Fruit fly (Drosophila melanogaster): Measurements from ENCODE around the gene para.
A peak's percentile ranks its signal among the peaks of the same experiment; 100 is the strongest.

Gene para

DNA sequence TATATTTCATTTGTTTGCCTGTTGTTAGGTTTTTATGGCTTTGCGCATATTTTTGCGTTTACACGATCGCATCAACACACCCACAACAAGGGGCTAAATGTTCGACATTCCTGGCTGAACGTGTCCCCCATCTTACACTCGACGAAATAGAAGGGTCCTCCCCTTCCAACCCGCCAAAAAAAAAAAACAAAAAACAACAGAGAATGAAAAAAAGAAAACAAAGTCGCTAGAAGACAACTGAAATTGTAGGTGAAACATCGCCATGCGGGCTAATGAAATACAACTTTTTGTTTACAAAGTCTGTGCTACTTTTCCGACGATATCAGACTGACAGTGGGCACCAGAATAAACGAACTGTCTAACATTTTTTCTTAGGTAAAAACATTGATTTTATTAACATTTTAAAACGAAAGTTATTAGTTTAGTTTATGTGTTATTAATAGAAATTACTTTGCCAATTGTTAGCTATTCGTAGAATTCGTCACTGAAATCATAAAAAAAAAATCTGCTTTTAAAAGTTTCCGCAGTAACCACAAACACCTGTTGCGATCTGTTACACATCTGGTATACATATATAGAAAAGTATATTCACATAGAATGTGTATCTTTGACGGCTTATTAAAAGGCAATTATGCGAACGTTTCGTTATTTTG is 37.8 kb upstream of the para start:
- no peak for TF ChIP-seq D1 (tag; optimal IDR thresholded peaks at IDR 0.05)
- no peak for TF ChIP-seq fd96Ca (GFP tag; IDR thresholded peaks at IDR 0.05)
- TF ChIP-seq Pif1B (GFP tag; optimal IDR thresholded peaks at IDR 0.05) = no peak
- TF ChIP-seq CG9948 (tag; optimal IDR thresholded peaks at IDR 0.05) = no peak
- TF ChIP-seq CG8301 (tag; optimal IDR thresholded peaks at IDR 0.05) = no peak
- TF ChIP-seq CG17806 (tag; optimal IDR thresholded peaks at IDR 0.05) = no peak
- TF ChIP-seq gl (tag; optimal IDR thresholded peaks at IDR 0.05) = no peak
- peak; percentile 42; the same call in 1 of the 2 replicates for TF ChIP-seq Ets98B (GFP tag; IDR thresholded peaks at IDR 0.05)
- peak; percentile 58 for TF ChIP-seq CG32121 (GFP tag; IDR thresholded peaks at IDR 0.05)
- no peak for TF ChIP-seq rn (GFP tag; IDR thresholded peaks at IDR 0.05)
- peak; percentile 68; the same call in 2 of the 3 replicates for TF ChIP-seq CG4496 (GFP tag; IDR thresholded peaks at IDR 0.05)
- no peak for TF ChIP-seq Pif1A (GFP tag; optimal IDR thresholded peaks at IDR 0.05)
- TF ChIP-seq CG14655 (GFP tag; optimal IDR thresholded peaks at IDR 0.05) = no peak
- no peak for TF ChIP-seq CG15710 (tag; optimal IDR thresholded peaks at IDR 0.05)
- TF ChIP-seq CG12605 (GFP tag; IDR thresholded peaks at IDR 0.05) = no peak
- no peak for TF ChIP-seq CG34367 (tag; optimal IDR thresholded peaks at IDR 0.05)
- no peak for TF ChIP-seq EcR (GFP tag; optimal IDR thresholded peaks at IDR 0.05)

DNA sequence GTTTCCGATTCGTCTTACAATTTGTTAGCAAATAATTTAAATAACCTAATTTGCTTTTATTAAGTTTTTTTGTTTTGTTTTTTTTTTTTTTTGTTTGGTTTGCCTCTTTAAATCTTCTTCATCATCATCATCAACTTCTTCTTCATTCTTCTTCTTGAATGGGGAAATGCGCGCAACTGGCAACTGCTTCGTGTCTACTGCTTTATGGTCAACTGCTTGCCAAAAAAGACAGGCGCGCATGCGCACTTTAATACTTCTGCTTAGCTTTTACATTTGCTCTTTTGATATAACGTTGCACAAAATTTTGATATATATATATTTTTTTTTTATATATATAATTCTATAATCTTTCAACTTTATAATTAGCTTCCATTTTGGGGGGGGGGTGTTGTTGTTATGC is 32.5 kb upstream of the para start:
- no peak for TF ChIP-seq CG10348 (GFP tag; IDR thresholded peaks at IDR 0.05)
- no peak for TF ChIP-seq Ets98B (GFP tag; IDR thresholded peaks at IDR 0.05)
- TF ChIP-seq Snoo (tag; optimal IDR thresholded peaks at IDR 0.05) = no peak
- no peak for TF ChIP-seq Pif1B (GFP tag; optimal IDR thresholded peaks at IDR 0.05)
- TF ChIP-seq gl (tag; optimal IDR thresholded peaks at IDR 0.05) = no peak
- no peak for TF ChIP-seq CG17806 (tag; optimal IDR thresholded peaks at IDR 0.05)
- TF ChIP-seq fd96Ca (GFP tag; IDR thresholded peaks at IDR 0.05) = no peak
- TF ChIP-seq CG14655 (GFP tag; optimal IDR thresholded peaks at IDR 0.05) = no peak
- no peak for TF ChIP-seq EcR (GFP tag; optimal IDR thresholded peaks at IDR 0.05)
- no peak for TF ChIP-seq CG34367 (tag; optimal IDR thresholded peaks at IDR 0.05)
- TF ChIP-seq CG9948 (tag; optimal IDR thresholded peaks at IDR 0.05) = no peak
- TF ChIP-seq CG13204 (GFP tag; optimal IDR thresholded peaks at IDR 0.05) = no peak
- no peak for TF ChIP-seq CG12605 (GFP tag; IDR thresholded peaks at IDR 0.05)
- TF ChIP-seq rn (GFP tag; IDR thresholded peaks at IDR 0.05) = no peak
- no peak for TF ChIP-seq Pif1A (GFP tag; optimal IDR thresholded peaks at IDR 0.05)
- TF ChIP-seq CG8159 (tag; optimal IDR thresholded peaks at IDR 0.05) = no peak
- no peak for TF ChIP-seq CG15710 (tag; optimal IDR thresholded peaks at IDR 0.05)
- no peak for TF ChIP-seq CG32121 (GFP tag; IDR thresholded peaks at IDR 0.05)

DNA sequence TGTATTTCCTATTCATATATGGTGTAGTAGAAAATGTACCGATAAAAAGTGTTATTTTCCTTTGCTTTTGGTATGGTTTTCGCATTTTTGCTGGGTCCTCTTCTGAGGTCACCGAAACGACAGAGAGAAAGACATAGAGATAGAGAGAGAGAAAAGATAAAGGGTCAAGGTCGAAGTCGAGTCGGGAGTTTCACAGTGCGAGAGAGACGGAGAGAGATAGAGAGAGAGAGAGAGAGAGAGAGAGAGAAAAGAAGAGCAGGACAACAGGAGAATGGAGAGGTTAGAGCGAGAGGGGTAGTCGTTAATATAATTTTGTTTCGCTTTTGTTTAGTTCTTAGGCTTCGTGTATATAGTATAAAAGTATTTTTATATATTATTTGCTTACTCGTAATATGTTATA is 29.4 kb upstream of the para start:
- TF ChIP-seq CG14655 (GFP tag; optimal IDR thresholded peaks at IDR 0.05) (no peak), Pif1A (GFP tag; optimal IDR thresholded peaks at IDR 0.05) (no peak), gl (tag; optimal IDR thresholded peaks at IDR 0.05) (no peak), CG4496 (GFP tag; IDR thresholded peaks at IDR 0.05) (no peak), CG9948 (tag; optimal IDR thresholded peaks at IDR 0.05) (no peak), CG32121 (GFP tag; IDR thresholded peaks at IDR 0.05) (no peak), EcR (GFP tag; optimal IDR thresholded peaks at IDR 0.05) (peak; percentile 61)

DNA sequence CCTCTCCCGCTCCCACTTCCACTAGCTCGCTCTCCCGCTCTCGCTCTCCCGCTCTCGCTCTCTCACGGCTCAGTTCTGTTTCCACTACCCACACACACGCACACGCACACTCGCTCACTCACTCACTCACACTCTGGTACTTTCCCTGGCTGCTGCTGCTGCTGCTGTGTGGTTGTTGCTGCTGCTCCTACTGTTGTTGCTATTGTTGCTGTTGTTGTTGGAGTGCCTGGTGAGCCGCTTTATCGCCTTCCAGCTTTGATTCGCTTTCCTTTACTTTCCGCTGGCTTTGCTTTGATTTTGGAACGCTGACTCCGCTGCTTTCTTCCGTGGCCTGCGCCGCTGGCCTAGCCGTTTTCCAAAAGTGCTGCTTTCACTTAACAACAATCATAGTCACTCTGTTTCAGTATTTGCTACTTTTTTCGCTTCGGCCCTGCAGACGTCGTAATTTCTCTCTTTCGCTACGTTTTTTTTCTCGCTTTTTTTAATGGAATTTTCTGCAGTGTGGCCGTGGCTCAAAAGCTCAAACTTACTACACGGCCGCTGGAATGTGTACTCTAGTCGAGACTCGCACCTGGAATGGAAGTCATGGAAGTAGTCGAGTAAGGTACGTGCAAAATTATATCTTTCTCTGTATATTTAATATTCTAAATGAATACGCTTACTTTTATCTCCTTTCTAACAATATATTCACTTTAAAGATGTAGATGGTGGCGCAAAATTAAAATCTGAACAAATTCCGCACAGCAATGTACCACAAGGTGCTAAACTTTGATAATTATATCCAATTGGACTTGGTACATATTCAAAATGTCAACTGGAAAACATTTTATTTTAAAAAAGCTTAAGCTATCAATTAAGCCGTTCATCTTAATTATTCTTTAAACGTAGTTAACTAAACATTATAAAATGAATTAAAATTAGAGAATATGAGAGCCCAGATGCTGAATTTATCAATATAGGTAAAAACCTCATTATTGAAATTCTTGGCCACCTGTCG is 26.9 kb upstream of the para start, which contains the start of gene Pp2B-14D:
TSS of gene Pp2B-14D (minus strand) at position 503 of the 997 bp plus-strand sequence.
- no peak for TF ChIP-seq CG34367 (tag; optimal IDR thresholded peaks at IDR 0.05)
- TF ChIP-seq CG4496 (GFP tag; IDR thresholded peaks at IDR 0.05) = peak; percentile 59; the same call in 1 of the 3 replicates
- TF ChIP-seq CG13204 (GFP tag; optimal IDR thresholded peaks at IDR 0.05) = peak; percentile 61
- TF ChIP-seq CG10348 (GFP tag; IDR thresholded peaks at IDR 0.05) = no peak
- peak; percentile 3 for TF ChIP-seq CG15710 (tag; optimal IDR thresholded peaks at IDR 0.05)
- TF ChIP-seq CG9948 (tag; optimal IDR thresholded peaks at IDR 0.05) = no peak
- no peak for TF ChIP-seq CG17806 (tag; optimal IDR thresholded peaks at IDR 0.05)
- no peak for TF ChIP-seq fd96Ca (GFP tag; IDR thresholded peaks at IDR 0.05)
- no peak; the same call in 1 of the 2 replicates for TF ChIP-seq Ets98B (GFP tag; IDR thresholded peaks at IDR 0.05)
- no peak for TF ChIP-seq Snoo (tag; optimal IDR thresholded peaks at IDR 0.05)
- peak; percentile 12 for TF ChIP-seq D1 (tag; optimal IDR thresholded peaks at IDR 0.05)
- no peak for TF ChIP-seq CG32121 (GFP tag; IDR thresholded peaks at IDR 0.05)
- peak; percentile 16 for TF ChIP-seq Pif1A (GFP tag; optimal IDR thresholded peaks at IDR 0.05)
- TF ChIP-seq CG14655 (GFP tag; optimal IDR thresholded peaks at IDR 0.05) = no peak
- peak; percentile 9 for TF ChIP-seq Pif1B (GFP tag; optimal IDR thresholded peaks at IDR 0.05)
- peak; percentile 10 for TF ChIP-seq EcR (GFP tag; optimal IDR thresholded peaks at IDR 0.05)
- TF ChIP-seq gl (tag; optimal IDR thresholded peaks at IDR 0.05) = no peak
- no peak for TF ChIP-seq CG8301 (tag; optimal IDR thresholded peaks at IDR 0.05)
- TF ChIP-seq CG12605 (GFP tag; IDR thresholded peaks at IDR 0.05) = no peak; the same call in 1 of the 2 replicates
- no peak for TF ChIP-seq CG8159 (tag; optimal IDR thresholded peaks at IDR 0.05)
- no peak for TF ChIP-seq rn (GFP tag; IDR thresholded peaks at IDR 0.05)

DNA sequence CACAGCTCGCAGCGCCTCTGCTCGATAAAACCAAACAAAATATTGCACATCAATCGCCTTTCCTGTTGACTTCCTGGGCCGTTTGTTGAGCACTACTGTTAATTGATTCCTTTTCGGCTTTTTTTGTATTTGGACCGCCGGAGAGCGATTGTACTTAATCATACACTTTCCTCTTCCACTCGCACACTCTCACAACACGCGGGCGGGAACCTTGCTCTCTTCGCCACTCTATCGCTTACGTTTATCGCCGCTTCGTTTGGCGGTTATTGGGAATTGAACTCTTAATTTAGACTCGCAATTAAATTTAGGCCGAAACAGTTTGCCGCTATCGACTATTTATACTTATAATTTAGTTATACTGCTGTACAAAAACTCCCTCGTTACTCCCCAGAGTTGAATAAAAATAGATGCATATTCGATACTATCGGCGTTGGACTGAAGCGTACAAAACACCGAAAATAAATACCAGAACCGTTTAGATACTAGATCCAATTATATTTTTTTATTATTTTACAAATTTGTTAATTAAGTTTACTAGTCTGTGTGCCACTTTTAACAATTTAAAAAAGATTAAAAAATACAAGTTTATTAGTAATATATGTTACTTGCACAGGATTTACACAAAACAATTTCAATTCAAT is 20.8 kb upstream of the para start, which contains the start of gene Arp2:
TSS of gene Arp2 (minus strand) at position 427 of the 641 bp plus-strand sequence.
- TF ChIP-seq CG15710 (tag; optimal IDR thresholded peaks at IDR 0.05) = no peak
- TF ChIP-seq D1 (tag; optimal IDR thresholded peaks at IDR 0.05) = no peak
- TF ChIP-seq CG14655 (GFP tag; optimal IDR thresholded peaks at IDR 0.05) = no peak
- TF ChIP-seq fd96Ca (GFP tag; IDR thresholded peaks at IDR 0.05) = no peak
- TF ChIP-seq CG12605 (GFP tag; IDR thresholded peaks at IDR 0.05) = no peak
- no peak for TF ChIP-seq CG4496 (GFP tag; IDR thresholded peaks at IDR 0.05)
